Worm (Caenorhabditis elegans) whole organism, L4 larva: ENCODE measurements around the gene lpr-6.

Experiments
- D1046.2 ChIP-seq: fragments of 200-800 bp; sonication (Bioruptor generic); IDR thresholded peaks from 2 replicates; pipeline ENCODE4 v1.3.6; 2022; ENCODE audit warnings: missing genetic modification characterization, missing compliant biosample characterization
- F37D6.2 ChIP-seq: sonication (generic microtip); optimal IDR thresholded peaks from 2 replicates; lab custom pipeline; 2016; ENCODE audit warnings: mild to moderate bottlenecking, missing genetic modification characterization, missing compliant biosample characterization
- F49E8.2 ChIP-seq: sonication (generic microtip); optimal IDR thresholded peaks from 2 replicates; lab custom pipeline; 2016; ENCODE audit warnings: missing compliant biosample characterization, mild to moderate bottlenecking, missing genetic modification characterization, borderline replicate concordance
- T20F7.1 ChIP-seq: fragments of 200-800 bp; sonication (Bioruptor generic); optimal IDR thresholded peaks from 2 replicates; lab custom pipeline; 2018; ENCODE audit warnings: mild to moderate bottlenecking, missing genetic modification characterization, missing compliant biosample characterization
- Y5F2A.4 ChIP-seq: fragments of 200-800 bp; sonication (Bioruptor generic); optimal IDR thresholded peaks from 2 replicates; lab custom pipeline; 2018; ENCODE audit warnings: mild to moderate bottlenecking, missing genetic modification characterization, missing compliant biosample characterization
- ZK337.2 ChIP-seq: fragments of 200-800 bp; sonication (Bioruptor generic); IDR thresholded peaks from 2 replicates; pipeline ENCODE4 v1.3.6; 2022; ENCODE audit warnings: missing genetic modification reagents, missing genetic modification characterization, missing compliant biosample characterization
- ZK546.5 ChIP-seq, 2 experiments: sonication (generic microtip); optimal IDR thresholded peaks; 2 replicates each; lab custom pipeline; 2017; ENCODE audit warnings: missing biosample characterization in 2 of 2, missing genetic modification characterization in 2 of 2
- aha-1 ChIP-seq: fragments of 150-350 bp; peaks from one replicate; lab custom pipeline; 2014; ENCODE audit warnings: missing biosample characterization, missing genetic modification characterization
- ama-1 ChIP-seq: fragments of 150-350 bp; optimal IDR thresholded peaks from 2 replicates; lab custom pipeline; 2014; ENCODE audit warnings: inconsistent platforms, mixed read lengths
- arid-1 ChIP-seq: fragments of 200-800 bp; sonication (Bioruptor generic); conservative IDR thresholded peaks from 2 replicates; pipeline ENCODE4 v1.3.6; 2022; ENCODE audit warnings: missing genetic modification reagents, missing genetic modification characterization, missing compliant biosample characterization
- ceh-20 ChIP-seq: fragments of 200-800 bp; sonication (Bioruptor generic); IDR thresholded peaks from 2 replicates; pipeline ENCODE4 v1.3.6; 2022; ENCODE audit warnings: missing genetic modification reagents, missing genetic modification characterization, missing compliant biosample characterization
- ceh-32 ChIP-seq: sonication (generic microtip); optimal IDR thresholded peaks from 2 replicates; lab custom pipeline; 2016; ENCODE audit warnings: mild to moderate bottlenecking, missing genetic modification characterization, missing compliant biosample characterization; ENCODE audit not compliant: poor library complexity
- daf-16 ChIP-seq, 3 experiments: sonication (generic microtip); optimal IDR thresholded peaks; 2 replicates each; lab custom pipeline; 2016 to 2017; ENCODE audit warnings: missing genetic modification characterization in 3 of 3, missing genetic modification reagents in 3 of 3, mild to moderate bottlenecking in 2 of 3, missing compliant biosample characterization in 2 of 3, missing biosample characterization in 1 of 3, moderate library complexity in 1 of 3
- daf-19 ChIP-seq: fragments of 200-800 bp; sonication (Bioruptor generic); conservative IDR thresholded peaks from 2 replicates; pipeline ENCODE4 v1.3.6; 2022; ENCODE audit warnings: missing genetic modification characterization, missing compliant biosample characterization
- daf-8 ChIP-seq: fragments of 200-800 bp; sonication (Bioruptor generic); IDR thresholded peaks from 2 replicates; pipeline ENCODE4 v1.3.6; 2022; ENCODE audit warnings: missing genetic modification characterization, missing compliant biosample characterization
- dmd-8 ChIP-seq: fragments of 200-800 bp; sonication (Bioruptor generic); IDR thresholded peaks from 2 replicates; pipeline ENCODE4 v1.3.6; 2022; ENCODE audit warnings: missing genetic modification characterization, missing compliant biosample characterization
- duxl-1 ChIP-seq: sonication (generic microtip); optimal IDR thresholded peaks from 2 replicates; lab custom pipeline; 2016; ENCODE audit warnings: mild to moderate bottlenecking, missing genetic modification characterization, moderate library complexity, missing compliant biosample characterization; ENCODE audit not compliant: poor library complexity
- dve-1 ChIP-seq: sonication (generic microtip); optimal IDR thresholded peaks from 2 replicates; lab custom pipeline; 2017; ENCODE audit warnings: antibody characterized with exemption, mild to moderate bottlenecking, missing genetic modification characterization, missing compliant biosample characterization; ENCODE audit not compliant: insufficient read depth
- egl-27 ChIP-seq: sonication (generic microtip); optimal IDR thresholded peaks from 3 replicates; lab custom pipeline; 2017; ENCODE audit warnings: missing biosample characterization, missing genetic modification reagents, missing genetic modification characterization
- fos-1 ChIP-seq: fragments of 150-350 bp; optimal IDR thresholded peaks from 2 replicates; lab custom pipeline; 2014; ENCODE audit warnings: missing biosample characterization, missing genetic modification characterization
- gei-8 ChIP-seq: fragments of 200-800 bp; sonication (Bioruptor generic); optimal IDR thresholded peaks from 2 replicates; lab custom pipeline; 2018; ENCODE audit warnings: mild to moderate bottlenecking, missing genetic modification characterization, missing compliant biosample characterization
- hif-1 ChIP-seq, 2 experiments: sonication (generic microtip); optimal IDR thresholded peaks; 2 replicates each; lab custom pipeline; 2016 to 2017; ENCODE audit warnings: missing compliant biosample characterization in 2 of 2, missing genetic modification characterization in 2 of 2, missing genetic modification reagents in 2 of 2, missing genotype in 2 of 2, mild to moderate bottlenecking in 1 of 2
- hlh-11 ChIP-seq: fragments of 200-800 bp; sonication (Bioruptor generic); optimal IDR thresholded peaks from 2 replicates; lab custom pipeline; 2018; ENCODE audit warnings: mild to moderate bottlenecking, missing genetic modification characterization, missing compliant biosample characterization
- hlh-30 ChIP-seq: sonication (generic microtip); optimal IDR thresholded peaks from 2 replicates; lab custom pipeline; 2017; ENCODE audit warnings: antibody characterized with exemption, mild to moderate bottlenecking, missing genetic modification characterization, missing compliant biosample characterization; ENCODE audit not compliant: insufficient read depth
- hmg-1.1 ChIP-seq: fragments of 200-800 bp; sonication (Bioruptor generic); IDR thresholded peaks from 2 replicates; pipeline ENCODE4 v1.3.6; 2022; ENCODE audit warnings: missing genetic modification reagents, missing genetic modification characterization, missing compliant biosample characterization
- lim-7 ChIP-seq: fragments of 200-800 bp; sonication (Bioruptor generic); IDR thresholded peaks from 2 replicates; pipeline ENCODE4 v1.3.6; 2022; ENCODE audit warnings: missing genetic modification characterization, missing compliant biosample characterization
- lin-13 ChIP-seq: fragments of 150-350 bp; optimal IDR thresholded peaks from 2 replicates; lab custom pipeline; 2014; ENCODE audit warnings: missing biosample characterization, missing genetic modification reagents, missing genetic modification characterization
- lin-29 ChIP-seq: fragments of 200-800 bp; sonication (Bioruptor generic); IDR thresholded peaks from 2 replicates; pipeline ENCODE4 v1.3.6; 2022; ENCODE audit warnings: missing genetic modification reagents, missing genetic modification characterization, missing compliant biosample characterization
- lin-38 ChIP-seq: fragments of 200-800 bp; sonication (Bioruptor generic); IDR thresholded peaks from 2 replicates; pipeline ENCODE4 v1.3.6; 2022; ENCODE audit warnings: missing genetic modification reagents, missing genetic modification characterization, missing compliant biosample characterization
- madf-5 ChIP-seq, 2 experiments: fragments of 200-800 bp; sonication (Bioruptor generic); IDR thresholded peaks; 2 replicates each; pipeline ENCODE4 v1.3.6; 2022; ENCODE audit warnings: missing compliant biosample characterization in 2 of 2, missing genetic modification characterization in 2 of 2
- mep-1 ChIP-seq: fragments of 150-350 bp; sonication (generic microtip); optimal IDR thresholded peaks from 3 replicates; lab custom pipeline; 2014; ENCODE audit warnings: missing biosample characterization, missing genetic modification characterization
- mes-2 ChIP-seq: sonication (generic microtip); optimal IDR thresholded peaks from 2 replicates; lab custom pipeline; 2016; ENCODE audit warnings: missing genotype, mild to moderate bottlenecking, missing genetic modification characterization, missing compliant biosample characterization; ENCODE audit not compliant: poor library complexity, severe bottlenecking
- mxl-2 ChIP-seq: fragments of 200-800 bp; sonication (Bioruptor generic); conservative IDR thresholded peaks from 2 replicates; pipeline ENCODE4 v1.3.6; 2022; ENCODE audit warnings: missing genetic modification reagents, missing genetic modification characterization, missing compliant biosample characterization
- mxl-3 ChIP-seq: fragments of 200-800 bp; sonication (Bioruptor generic); optimal IDR thresholded peaks from 2 replicates; lab custom pipeline; 2018; ENCODE audit warnings: mild to moderate bottlenecking, missing genetic modification characterization, missing compliant biosample characterization
- nhr-11 ChIP-seq: fragments of 150-350 bp; optimal IDR thresholded peaks from 2 replicates; lab custom pipeline; 2014; ENCODE audit warnings: missing biosample characterization, missing genetic modification characterization
- nhr-111 ChIP-seq: fragments of 200-800 bp; sonication (Bioruptor generic); optimal IDR thresholded peaks from 2 replicates; lab custom pipeline; 2018; ENCODE audit warnings: mild to moderate bottlenecking, missing genetic modification characterization, missing compliant biosample characterization
- nhr-42 ChIP-seq: fragments of 200-800 bp; sonication (Bioruptor generic); IDR thresholded peaks from 2 replicates; pipeline ENCODE4 v1.3.6; 2022; ENCODE audit warnings: missing genetic modification characterization, missing compliant biosample characterization
- nhr-48 ChIP-seq: sonication (generic microtip); optimal IDR thresholded peaks from 2 replicates; lab custom pipeline; 2016; ENCODE audit warnings: mild to moderate bottlenecking, missing genetic modification characterization, missing compliant biosample characterization
- php-3 ChIP-seq: fragments of 200-800 bp; sonication (Bioruptor generic); IDR thresholded peaks from 2 replicates; pipeline ENCODE4 v1.3.6; 2022; ENCODE audit warnings: missing genetic modification reagents, missing genetic modification characterization, missing compliant biosample characterization
- saeg-2 ChIP-seq: fragments of 200-800 bp; sonication (Bioruptor generic); IDR thresholded peaks from 2 replicates; pipeline ENCODE4 v1.3.6; 2022; ENCODE audit warnings: missing genetic modification reagents, missing genetic modification characterization, missing compliant biosample characterization
- snpc-1.2 ChIP-seq: fragments of 200-800 bp; sonication (Bioruptor generic); IDR thresholded peaks from 2 replicates; pipeline ENCODE4 v1.3.6; 2022; ENCODE audit warnings: missing genetic modification reagents, missing genetic modification characterization, missing compliant biosample characterization
- spr-3 ChIP-seq: fragments of 200-800 bp; sonication (Bioruptor generic); optimal IDR thresholded peaks from 2 replicates; lab custom pipeline; 2018; ENCODE audit warnings: mild to moderate bottlenecking, missing genetic modification characterization, missing compliant biosample characterization
- tra-1 ChIP-seq: fragments of 200-800 bp; sonication (Bioruptor generic); IDR thresholded peaks from 2 replicates; pipeline ENCODE4 v1.3.6; 2022; ENCODE audit warnings: missing genetic modification reagents, missing genetic modification characterization, missing compliant biosample characterization
- unc-130 ChIP-seq: sonication (generic microtip); optimal IDR thresholded peaks from 2 replicates; lab custom pipeline; 2016; ENCODE audit warnings: missing genetic modification reagents, missing genetic modification characterization, missing compliant biosample characterization
- vab-7 ChIP-seq: fragments of 200-800 bp; sonication (Bioruptor generic); IDR thresholded peaks from 2 replicates; pipeline ENCODE4 v1.3.6; 2022; ENCODE audit warnings: missing genetic modification reagents, missing genetic modification characterization, missing compliant biosample characterization
- zag-1 ChIP-seq: fragments of 150-350 bp; optimal IDR thresholded peaks from 2 replicates; lab custom pipeline; 2014; ENCODE audit warnings: missing biosample characterization, missing genetic modification characterization
- zfp-3 ChIP-seq: fragments of 200-800 bp; sonication (Bioruptor generic); conservative IDR thresholded peaks from 2 replicates; pipeline ENCODE4 v1.3.6; 2022; ENCODE audit warnings: missing genetic modification reagents, missing genetic modification characterization, missing compliant biosample characterization
- zip-2 ChIP-seq: fragments of 150-350 bp; optimal IDR thresholded peaks from 2 replicates; lab custom pipeline; 2014; ENCODE audit warnings: missing biosample characterization, missing genetic modification characterization
- ztf-11 ChIP-seq: fragments of 150-350 bp; optimal IDR thresholded peaks from 2 replicates; lab custom pipeline; 2014; ENCODE audit warnings: missing biosample characterization, missing genetic modification characterization
- ztf-7 ChIP-seq: fragments of 150-350 bp; optimal IDR thresholded peaks from 2 replicates; lab custom pipeline; 2014; ENCODE audit warnings: missing biosample characterization, missing genetic modification characterization

lpr-6 gene

DNA sequence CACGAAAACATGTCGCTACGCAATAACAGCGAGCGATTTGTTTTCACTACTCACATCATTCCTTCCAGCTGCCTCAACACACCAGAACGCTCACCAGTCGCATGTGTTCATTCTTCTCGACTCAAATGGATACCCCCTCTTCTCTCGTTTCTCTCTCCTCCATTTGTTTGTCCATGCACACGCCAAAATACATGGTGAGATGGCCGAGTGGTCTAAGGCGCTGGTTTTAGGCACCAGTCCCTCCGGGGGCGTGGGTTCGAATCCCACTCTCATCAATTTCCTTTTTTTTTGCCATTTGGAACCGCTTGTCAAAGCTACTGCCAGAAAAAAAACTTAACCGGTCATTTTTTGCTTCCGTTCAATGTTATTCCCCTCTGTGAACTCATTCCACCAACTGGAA, 35.7 kb downstream of the lpr-6 start (continued):
- TF ChIP-seq hif-1 (tag; optimal IDR thresholded peaks at IDR 0.05; lab: Kevin White, UChicago) (peak; percentile 30 to 65), T20F7.1 (GFP tag; lab: Kevin White, UChicago) (peak; percentile 59), zip-2 (peak; percentile 75), saeg-2 (GFP tag; lab: Robert Waterston, UW) (0 out of 2 replicates have a peak, but pooled peaks have one; percentile 73), ama-1 (lab: Kevin White, UChicago) (no peak), daf-16 (GFP tag; optimal IDR thresholded peaks at IDR 0.05; lab: Kevin White, UChicago) (peak; percentile 54 to 95), daf-16 (tag; optimal IDR thresholded peaks at IDR 0.05; lab: Kevin White, UChicago) (peak; percentile 74), nhr-48 (peak; percentile 80), mep-1 (tag; lab: Kevin White, UChicago) (peak; percentile 92), fos-1 (tag; lab: Kevin White, UChicago) (no peak), lin-13 (GFP tag; lab: Kevin White, UChicago) (peak; percentile 67), lin-38 (peak; percentile 78), F37D6.2 (tag; lab: Kevin White, UChicago) (peak; percentile 93), tra-1 (GFP tag; lab: Robert Waterston, UW) (peak; percentile 91), snpc-1.2 (GFP tag; lab: Robert Waterston, UW) (peak; percentile 92), mxl-3 (GFP tag; lab: Kevin White, UChicago) (peak; percentile 71), mxl-2 (GFP tag; lab: Robert Waterston, UW) (no peak), hlh-30 (tag; lab: Kevin White, UChicago) (peak; percentile 78), ceh-32 (tag; lab: Kevin White, UChicago) (peak; percentile 54), daf-8 (GFP tag; lab: Robert Waterston, UW) (no peak), hlh-11 (tag; lab: Kevin White, UChicago) (peak; percentile 78), php-3 (GFP tag; lab: Robert Waterston, UW) (peak; percentile 83), ztf-7 (tag; lab: Kevin White, UChicago) (peak; percentile 86), F49E8.2 (peak; percentile 65), mes-2 (no peak), madf-5 (GFP tag; IDR thresholded peaks at IDR 0.05; lab: Robert Waterston, UW) (peak; percentile 44 to 95; a peak in 3 of 4 replicates), ceh-20 (peak; percentile 89), aha-1 (tag; lab: Kevin White, UChicago) (peak; percentile 99), gei-8 (GFP tag; lab: Kevin White, UChicago) (peak; percentile 55), spr-3 (no peak), arid-1 (peak; percentile 79), Y5F2A.4 (peak; percentile 64), lim-7 (peak; percentile 87), zag-1 (tag; lab: Kevin White, UChicago) (no peak), ZK337.2 (GFP tag; lab: Robert Waterston, UW) (peak; percentile 85), hmg-1.1 (GFP tag; lab: Robert Waterston, UW) (peak; percentile 97), ZK546.5 (tag; optimal IDR thresholded peaks at IDR 0.05; lab: Kevin White, UChicago) (no peak), duxl-1 (peak; percentile 93), nhr-11 (tag; lab: Kevin White, UChicago) (peak; percentile 55), nhr-111 (GFP tag; lab: Kevin White, UChicago) (peak; percentile 37), D1046.2 (GFP tag; lab: Robert Waterston, UW) (peak; percentile 84), unc-130 (GFP tag; lab: Kevin White, UChicago) (peak; percentile 29), nhr-42 (GFP tag; lab: Robert Waterston, UW) (peak; percentile 89), dve-1 (tag; lab: Kevin White, UChicago) (peak; percentile 79), egl-27 (tag; lab: Kevin White, UChicago) (no peak), zfp-3 (GFP tag; lab: Robert Waterston, UW) (peak; percentile 73; the same call in 1 of the 2 replicates), dmd-8 (GFP tag; lab: Robert Waterston, UW) (peak; percentile 92), vab-7 (GFP tag; lab: Robert Waterston, UW) (no peak; the same call in 1 of the 2 replicates), ztf-11 (no peak), lin-29 (GFP tag; lab: Robert Waterston, UW) (peak; percentile 78; the same call in 1 of the 2 replicates), daf-19 (peak; percentile 94)
